Fruit fly (Drosophila melanogaster): ENCODE measurements around the gene lin-52.
A peak's percentile ranks its signal among the peaks of the same experiment; 100 is the strongest.

lin-52 gene

DNA sequence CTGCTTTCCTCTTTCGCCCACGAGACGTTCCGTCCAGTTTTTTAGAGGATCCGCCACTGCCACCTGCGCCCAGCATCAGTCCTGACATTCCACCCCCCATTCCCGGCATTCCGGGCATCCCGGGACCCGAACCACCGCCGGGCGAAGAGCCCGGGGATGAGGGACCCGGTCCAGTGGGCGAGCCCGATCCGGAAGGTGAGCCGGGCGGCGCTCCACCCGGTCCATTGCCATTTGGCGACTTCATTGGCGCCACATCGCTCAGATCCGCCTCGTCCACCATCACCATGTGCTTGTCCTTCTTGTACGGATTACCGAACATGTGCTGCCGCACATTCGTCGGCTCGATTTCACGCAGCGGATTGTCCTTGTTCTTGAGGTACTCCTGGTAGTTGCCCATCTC is 13.1 kb downstream of the lin-52 start:
- TF ChIP-seq CG14711 (tag; optimal IDR thresholded peaks at IDR 0.05) (no peak), CG5204 (GFP tag; optimal IDR thresholded peaks at IDR 0.05) (no peak), CG33017 (tag; optimal IDR thresholded peaks at IDR 0.05) (no peak), Mnt (GFP tag; optimal IDR thresholded peaks at IDR 0.05) (no peak), cic (GFP tag; optimal IDR thresholded peaks at IDR 0.05) (no peak)

DNA sequence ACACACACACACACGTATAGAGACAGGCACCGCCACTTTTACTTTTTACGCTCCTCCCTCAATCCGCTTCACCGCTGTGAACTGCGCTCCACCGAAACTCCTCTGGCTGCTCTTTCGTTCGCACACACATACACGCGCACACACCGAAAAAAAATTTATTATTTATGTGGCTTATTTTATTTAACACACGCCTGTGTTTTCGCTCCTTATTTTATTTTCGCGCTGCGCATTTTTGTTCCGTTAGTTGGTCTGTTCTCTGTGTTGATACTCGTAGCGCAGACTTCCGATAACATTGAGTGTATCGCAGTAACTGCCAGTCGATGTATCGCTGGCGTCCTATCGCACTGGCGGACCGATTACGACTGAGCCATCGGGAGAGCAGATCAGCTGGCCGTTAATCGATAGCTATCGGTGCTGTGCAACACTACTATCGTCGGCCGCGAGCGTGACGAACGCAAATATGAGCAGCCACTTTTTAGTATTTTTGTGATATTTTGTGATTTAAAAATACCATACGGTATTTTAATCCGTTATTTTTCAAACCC is 17.0 kb downstream of the lin-52 start, which contains the start of gene Snx27:
TSS of gene Snx27 (minus strand) at position 356 of the 545 bp plus-strand sequence.
- TF ChIP-seq CG5204 (GFP tag; optimal IDR thresholded peaks at IDR 0.05) = no peak
- peak; percentile 35 for TF ChIP-seq CG11617 (GFP tag; optimal IDR thresholded peaks at IDR 0.05)
- no peak for TF ChIP-seq cnc (optimal IDR thresholded peaks at IDR 0.05)
- peak; percentile 84 for TF ChIP-seq bab1 (GFP tag; optimal IDR thresholded peaks at IDR 0.05)
- TF ChIP-seq CG14711 (tag; optimal IDR thresholded peaks at IDR 0.05) = peak; percentile 41
- TF ChIP-seq Crg-1 (GFP tag; optimal IDR thresholded peaks at IDR 0.05) = peak; percentile 72
- TF ChIP-seq cic (GFP tag; optimal IDR thresholded peaks at IDR 0.05) = peak; percentile 33
- no peak for TF ChIP-seq kay (GFP tag; ENCODE audit: borderline replicate concordance)
- no peak for TF ChIP-seq Clk (GFP tag; optimal IDR thresholded peaks at IDR 0.05)
- peak; percentile 34 for TF ChIP-seq pad (GFP tag; optimal IDR thresholded peaks at IDR 0.05)
- peak; percentile 69 for TF ChIP-seq Mnt (GFP tag; optimal IDR thresholded peaks at IDR 0.05)
- no peak for TF ChIP-seq tj (GFP tag; optimal IDR thresholded peaks at IDR 0.05)
- no peak for TF ChIP-seq toe (GFP tag; optimal IDR thresholded peaks at IDR 0.05)
- peak; percentile 70 for TF ChIP-seq CG7101 (tag; optimal IDR thresholded peaks at IDR 0.05)
- TF ChIP-seq CG1620 (GFP tag; optimal IDR thresholded peaks at IDR 0.05) = peak; percentile 76
- no peak for TF ChIP-seq CG33017 (tag; optimal IDR thresholded peaks at IDR 0.05)
- TF ChIP-seq Hr96 (GFP tag; optimal IDR thresholded peaks at IDR 0.05) = no peak
- no peak for TF ChIP-seq CG7045 (GFP tag; optimal IDR thresholded peaks at IDR 0.05)
- TF ChIP-seq CG12768 (GFP tag; optimal IDR thresholded peaks at IDR 0.05) = peak; percentile 19
- TF ChIP-seq ovo (GFP tag; optimal IDR thresholded peaks at IDR 0.05) = peak; percentile 81

DNA sequence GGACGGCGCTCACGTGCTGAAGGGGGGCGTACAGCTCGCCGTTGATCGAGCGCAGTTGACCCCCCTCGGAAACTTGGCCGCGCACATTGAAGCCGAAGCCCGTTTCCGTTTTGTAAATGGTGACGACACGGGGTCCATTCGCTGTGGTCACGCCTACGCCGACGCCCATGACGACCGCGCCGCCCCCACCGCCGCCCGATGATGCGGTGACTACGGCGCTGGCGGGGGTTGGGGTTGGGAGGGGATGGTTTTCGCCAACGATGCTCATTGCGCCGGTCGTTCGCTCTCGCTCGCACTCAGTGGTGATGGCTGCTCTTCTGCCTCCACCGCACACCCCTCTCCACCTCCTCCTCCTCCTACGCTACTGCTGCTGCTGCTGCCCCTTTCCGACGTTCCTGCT is 17.6 kb downstream of the lin-52 start:
- TF ChIP-seq tj (GFP tag; optimal IDR thresholded peaks at IDR 0.05) (peak; percentile 87), kay (GFP tag; ENCODE audit: borderline replicate concordance) (no peak), CG7101 (tag; optimal IDR thresholded peaks at IDR 0.05) (no peak), pad (GFP tag; optimal IDR thresholded peaks at IDR 0.05) (peak; percentile 19), CG7045 (GFP tag; optimal IDR thresholded peaks at IDR 0.05) (peak; percentile 17), cic (GFP tag; optimal IDR thresholded peaks at IDR 0.05) (peak; percentile 11), CG14711 (tag; optimal IDR thresholded peaks at IDR 0.05) (peak; percentile 4), CG12768 (GFP tag; optimal IDR thresholded peaks at IDR 0.05) (no peak)

DNA sequence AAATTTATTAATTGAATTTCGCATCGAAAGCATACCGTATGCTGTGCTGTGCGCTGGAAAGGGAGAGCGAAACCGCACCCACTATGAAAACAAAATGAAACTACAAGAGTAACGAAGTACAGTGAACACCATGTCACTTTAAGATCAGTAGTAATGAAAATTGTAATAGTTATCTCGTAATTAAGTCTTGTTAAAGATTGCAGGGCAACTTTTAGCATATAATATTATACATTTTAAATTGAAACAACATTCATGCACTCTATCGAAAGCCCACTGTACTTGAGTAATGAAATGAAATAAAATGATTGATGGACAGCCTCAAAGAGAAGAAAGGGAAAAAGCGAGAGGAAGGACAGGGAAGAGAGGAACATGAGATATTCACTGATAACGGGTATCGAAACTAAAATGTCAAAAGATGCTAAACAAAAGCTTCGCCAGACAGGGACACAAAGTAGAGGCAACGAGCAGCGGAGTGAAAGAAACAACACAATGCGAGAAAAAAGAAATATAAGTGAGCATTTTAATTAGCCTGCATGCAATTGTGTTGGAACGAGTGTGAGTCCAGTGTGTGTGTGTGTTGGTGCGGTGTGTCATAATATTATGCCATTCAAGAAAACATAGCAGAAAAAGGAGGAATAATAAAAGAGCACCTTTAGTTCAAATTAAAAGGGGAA is 19.4 kb downstream of the lin-52 start:
- TF ChIP-seq cic (GFP tag; optimal IDR thresholded peaks at IDR 0.05) = peak; percentile 7
- TF ChIP-seq pad (GFP tag; optimal IDR thresholded peaks at IDR 0.05) = peak; percentile 81
- TF ChIP-seq toe (GFP tag; optimal IDR thresholded peaks at IDR 0.05) = peak; percentile 73
- peak; percentile 83 for TF ChIP-seq Crg-1 (GFP tag; optimal IDR thresholded peaks at IDR 0.05)
- peak; percentile 99 for TF ChIP-seq bab1 (GFP tag; optimal IDR thresholded peaks at IDR 0.05)
- peak; percentile 97 for TF ChIP-seq CG7101 (tag; optimal IDR thresholded peaks at IDR 0.05)
- peak; percentile 65 for TF ChIP-seq CG12768 (GFP tag; optimal IDR thresholded peaks at IDR 0.05)
- peak; percentile 85 for TF ChIP-seq CG1620 (GFP tag; optimal IDR thresholded peaks at IDR 0.05)
- peak; percentile 88 for TF ChIP-seq CG11617 (GFP tag; optimal IDR thresholded peaks at IDR 0.05)
- peak; percentile 95 for TF ChIP-seq CG14711 (tag; optimal IDR thresholded peaks at IDR 0.05)
- peak; percentile 77 for TF ChIP-seq CG7045 (GFP tag; optimal IDR thresholded peaks at IDR 0.05)
- peak; percentile 20 for TF ChIP-seq Clk (GFP tag; optimal IDR thresholded peaks at IDR 0.05)
- TF ChIP-seq Mnt (GFP tag; optimal IDR thresholded peaks at IDR 0.05) = peak; percentile 88
- no peak for TF ChIP-seq ovo (GFP tag; optimal IDR thresholded peaks at IDR 0.05)
- TF ChIP-seq Hr96 (GFP tag; optimal IDR thresholded peaks at IDR 0.05) = peak; percentile 86
- peak; percentile 77 for TF ChIP-seq CG5204 (GFP tag; optimal IDR thresholded peaks at IDR 0.05)
- no peak for TF ChIP-seq cnc (optimal IDR thresholded peaks at IDR 0.05)
- TF ChIP-seq CG33017 (tag; optimal IDR thresholded peaks at IDR 0.05) = peak; percentile 95
- peak; percentile 82 for TF ChIP-seq tj (GFP tag; optimal IDR thresholded peaks at IDR 0.05)
- no peak for TF ChIP-seq kay (GFP tag; ENCODE audit: borderline replicate concordance)

DNA sequence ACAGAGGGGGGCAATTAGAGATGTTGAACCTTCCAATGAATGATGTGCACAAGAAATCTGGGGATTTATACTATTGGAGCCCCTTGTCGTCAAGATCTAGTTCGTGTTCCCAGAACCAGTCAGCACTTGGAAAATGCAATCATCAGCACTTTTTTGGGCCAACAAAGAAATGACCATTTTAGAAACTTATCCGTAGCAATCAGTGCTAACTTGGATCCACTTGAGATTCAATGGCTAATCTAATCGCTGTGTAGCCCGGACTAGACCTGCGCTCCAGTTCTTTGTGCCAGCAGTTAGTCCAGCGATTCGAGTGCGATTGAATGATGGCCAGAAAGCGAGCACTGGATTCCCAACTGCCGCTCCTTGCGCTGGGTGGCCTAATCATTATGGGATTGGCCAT is 22.3 kb downstream of the lin-52 start, which contains the start of gene CG15773:
TSS of gene CG15773 (plus strand) at position 301 of the 400 bp plus-strand sequence.
- no peak for TF ChIP-seq CG5204 (GFP tag; optimal IDR thresholded peaks at IDR 0.05)
- TF ChIP-seq tj (GFP tag; optimal IDR thresholded peaks at IDR 0.05) = no peak
- no peak for TF ChIP-seq pad (GFP tag; optimal IDR thresholded peaks at IDR 0.05)
- TF ChIP-seq CG7045 (GFP tag; optimal IDR thresholded peaks at IDR 0.05) = no peak
- no peak for TF ChIP-seq toe (GFP tag; optimal IDR thresholded peaks at IDR 0.05)
- TF ChIP-seq CG11617 (GFP tag; optimal IDR thresholded peaks at IDR 0.05) = no peak
- no peak for TF ChIP-seq cnc (optimal IDR thresholded peaks at IDR 0.05)
- TF ChIP-seq CG33017 (tag; optimal IDR thresholded peaks at IDR 0.05) = no peak
- TF ChIP-seq Mnt (GFP tag; optimal IDR thresholded peaks at IDR 0.05) = no peak
- TF ChIP-seq CG1620 (GFP tag; optimal IDR thresholded peaks at IDR 0.05) = no peak
- no peak for TF ChIP-seq CG7101 (tag; optimal IDR thresholded peaks at IDR 0.05)
- no peak for TF ChIP-seq bab1 (GFP tag; optimal IDR thresholded peaks at IDR 0.05)
- no peak for TF ChIP-seq Clk (GFP tag; optimal IDR thresholded peaks at IDR 0.05)
- no peak for TF ChIP-seq cic (GFP tag; optimal IDR thresholded peaks at IDR 0.05)
- TF ChIP-seq Hr96 (GFP tag; optimal IDR thresholded peaks at IDR 0.05) = no peak
- TF ChIP-seq Crg-1 (GFP tag; optimal IDR thresholded peaks at IDR 0.05) = no peak
- TF ChIP-seq CG12768 (GFP tag; optimal IDR thresholded peaks at IDR 0.05) = no peak

Measured in whole organism, adult.